Worm (Caenorhabditis elegans): Measurements from ENCODE around the gene prcc-1.
A peak's percentile ranks its signal among the peaks of the same experiment; 100 is the strongest.

Gene prcc-1

ce11 chrIV:13109751-13110150, 16.2 kb upstream of the prcc-1 start, which contains the start of gene best-1:
Gene best-1, minus strand, starts transcription at chrIV:13109779.
- TF ChIP-seq flt-1 (GFP tag; IDR thresholded peaks at IDR 0.05) (no peak), ref-1 (GFP tag; conservative IDR thresholded peaks at IDR 0.05) (no peak), klf-2 (GFP tag; conservative IDR thresholded peaks at IDR 0.05) (no peak), cog-1 (tag; optimal IDR thresholded peaks at IDR 0.05) (no peak), med-1 (GFP tag; optimal IDR thresholded peaks at IDR 0.05; ENCODE audit: insufficient read depth) (no peak), ztf-29 (GFP tag; IDR thresholded peaks at IDR 0.05) (no peak), tab-1 (GFP tag; IDR thresholded peaks at IDR 0.05) (no peak), T22C8.4 (GFP tag; IDR thresholded peaks at IDR 0.05) (no peak), ztf-23 (GFP tag; IDR thresholded peaks at IDR 0.05) (no peak)

ce11 chrIV:13108430-13108829, 14.8 kb upstream of the prcc-1 start:
- TF ChIP-seq tab-1 (GFP tag; IDR thresholded peaks at IDR 0.05): no peak
- no peak for TF ChIP-seq ref-1 (GFP tag; conservative IDR thresholded peaks at IDR 0.05)
- TF ChIP-seq med-1 (GFP tag; optimal IDR thresholded peaks at IDR 0.05; ENCODE audit: insufficient read depth): no peak
- no peak for TF ChIP-seq ztf-29 (GFP tag; IDR thresholded peaks at IDR 0.05)
- TF ChIP-seq ztf-23 (GFP tag; IDR thresholded peaks at IDR 0.05): no peak
- no peak for TF ChIP-seq T22C8.4 (GFP tag; IDR thresholded peaks at IDR 0.05)
- TF ChIP-seq cog-1 (tag; optimal IDR thresholded peaks at IDR 0.05): no peak
- TF ChIP-seq flt-1 (GFP tag; IDR thresholded peaks at IDR 0.05): no peak

ce11 chrIV:13107359-13107758, 13.8 kb upstream of the prcc-1 start, which contains the start of gene B0564.2:
Gene B0564.2, plus strand, starts transcription at chrIV:13107659.
- TF ChIP-seq T22C8.4 (GFP tag; IDR thresholded peaks at IDR 0.05) (no peak), flt-1 (GFP tag; IDR thresholded peaks at IDR 0.05) (no peak), tab-1 (GFP tag; IDR thresholded peaks at IDR 0.05) (no peak), ztf-29 (GFP tag; IDR thresholded peaks at IDR 0.05) (no peak), ref-1 (GFP tag; conservative IDR thresholded peaks at IDR 0.05) (no peak), med-1 (GFP tag; optimal IDR thresholded peaks at IDR 0.05; ENCODE audit: insufficient read depth) (no peak), ztf-23 (GFP tag; IDR thresholded peaks at IDR 0.05) (no peak), klf-2 (GFP tag; conservative IDR thresholded peaks at IDR 0.05) (no peak), cog-1 (tag; optimal IDR thresholded peaks at IDR 0.05) (no peak)

ce11 chrIV:13104900-13105299, 11.3 kb upstream of the prcc-1 start, which contains the start of gene rde-11:
Gene rde-11, plus strand, starts transcription at chrIV:13105200.
- TF ChIP-seq ztf-23 (GFP tag; IDR thresholded peaks at IDR 0.05) (no peak), klf-2 (GFP tag; conservative IDR thresholded peaks at IDR 0.05) (no peak), ztf-29 (GFP tag; IDR thresholded peaks at IDR 0.05) (no peak), flt-1 (GFP tag; IDR thresholded peaks at IDR 0.05) (no peak), cog-1 (tag; optimal IDR thresholded peaks at IDR 0.05) (no peak), T22C8.4 (GFP tag; IDR thresholded peaks at IDR 0.05) (no peak), ref-1 (GFP tag; conservative IDR thresholded peaks at IDR 0.05) (no peak), tab-1 (GFP tag; IDR thresholded peaks at IDR 0.05) (no peak), med-1 (GFP tag; optimal IDR thresholded peaks at IDR 0.05; ENCODE audit: insufficient read depth) (no peak)

ce11 chrIV:13100415-13100814, 6.8 kb upstream of the prcc-1 start, which contains the start of gene fask-1:
Gene fask-1, plus strand, starts transcription at chrIV:13100715.
- no peak for TF ChIP-seq ztf-23 (GFP tag; IDR thresholded peaks at IDR 0.05)

ce11 chrIV:13098652-13099051, 5.1 kb upstream of the prcc-1 start, which contains the start of the genes dli-1, tin-9.2 and exos-4.1:
Gene dli-1, minus strand, starts transcription at chrIV:13098792.
Gene tin-9.2, plus strand, starts transcription at chrIV:13098995.
Gene exos-4.1, plus strand, starts transcription at chrIV:13098999.
- TF ChIP-seq flt-1 (GFP tag; IDR thresholded peaks at IDR 0.05) (no peak), ztf-29 (GFP tag; IDR thresholded peaks at IDR 0.05) (no peak), klf-2 (GFP tag; conservative IDR thresholded peaks at IDR 0.05) (no peak), ztf-23 (GFP tag; IDR thresholded peaks at IDR 0.05) (no peak), tab-1 (GFP tag; IDR thresholded peaks at IDR 0.05) (no peak), cog-1 (tag; optimal IDR thresholded peaks at IDR 0.05) (peak; percentile 42), ref-1 (GFP tag; conservative IDR thresholded peaks at IDR 0.05) (no peak), T22C8.4 (GFP tag; IDR thresholded peaks at IDR 0.05) (no peak)

- no peak for TF ChIP-seq tab-1 (GFP tag; IDR thresholded peaks at IDR 0.05)
- no peak for TF ChIP-seq T22C8.4 (GFP tag; IDR thresholded peaks at IDR 0.05)
- no peak for TF ChIP-seq klf-2 (GFP tag; conservative IDR thresholded peaks at IDR 0.05)
- no peak for TF ChIP-seq ref-1 (GFP tag; conservative IDR thresholded peaks at IDR 0.05)
- TF ChIP-seq cog-1 (tag; optimal IDR thresholded peaks at IDR 0.05): no peak
- TF ChIP-seq ztf-29 (GFP tag; IDR thresholded peaks at IDR 0.05): no peak
- TF ChIP-seq med-1 (GFP tag; optimal IDR thresholded peaks at IDR 0.05; ENCODE audit: insufficient read depth): no peak
- no peak for TF ChIP-seq flt-1 (GFP tag; IDR thresholded peaks at IDR 0.05)
- no peak for TF ChIP-seq ztf-23 (GFP tag; IDR thresholded peaks at IDR 0.05)
Observed at ce11 chrIV:13096778-13097177, 3.2 kb upstream of the prcc-1 start.

ce11 chrIV:13095462-13095861, 1.9 kb upstream of the prcc-1 start, which contains the start of gene rfc-3:
Gene rfc-3, plus strand, starts transcription at chrIV:13095762.
- no peak for TF ChIP-seq ztf-23 (GFP tag; IDR thresholded peaks at IDR 0.05)
- TF ChIP-seq ref-1 (GFP tag; conservative IDR thresholded peaks at IDR 0.05): no peak
- TF ChIP-seq ztf-29 (GFP tag; IDR thresholded peaks at IDR 0.05): no peak
- no peak for TF ChIP-seq cog-1 (tag; optimal IDR thresholded peaks at IDR 0.05)

ce11 chrIV:13090967-13091366, 2.6 kb downstream of the prcc-1 start, which contains the start of gene col-132:
Gene col-132, minus strand, starts transcription at chrIV:13091067.
- no peak for TF ChIP-seq med-1 (GFP tag; optimal IDR thresholded peaks at IDR 0.05; ENCODE audit: insufficient read depth)
- no peak for TF ChIP-seq T22C8.4 (GFP tag; IDR thresholded peaks at IDR 0.05)
- TF ChIP-seq ref-1 (GFP tag; conservative IDR thresholded peaks at IDR 0.05): no peak
- no peak for TF ChIP-seq tab-1 (GFP tag; IDR thresholded peaks at IDR 0.05)
- no peak for TF ChIP-seq ztf-29 (GFP tag; IDR thresholded peaks at IDR 0.05)
- TF ChIP-seq ztf-23 (GFP tag; IDR thresholded peaks at IDR 0.05): no peak
- TF ChIP-seq klf-2 (GFP tag; conservative IDR thresholded peaks at IDR 0.05): no peak
- TF ChIP-seq cog-1 (tag; optimal IDR thresholded peaks at IDR 0.05): no peak
- no peak for TF ChIP-seq flt-1 (GFP tag; IDR thresholded peaks at IDR 0.05)

- TF ChIP-seq T22C8.4 (GFP tag; IDR thresholded peaks at IDR 0.05) (no peak), ref-1 (GFP tag; conservative IDR thresholded peaks at IDR 0.05) (no peak), ztf-23 (GFP tag; IDR thresholded peaks at IDR 0.05) (no peak), flt-1 (GFP tag; IDR thresholded peaks at IDR 0.05) (no peak), med-1 (GFP tag; optimal IDR thresholded peaks at IDR 0.05; ENCODE audit: insufficient read depth) (no peak), klf-2 (GFP tag; conservative IDR thresholded peaks at IDR 0.05) (no peak), tab-1 (GFP tag; IDR thresholded peaks at IDR 0.05) (0 out of 2 replicates have a peak, but pooled peaks have one; percentile 47), ztf-29 (GFP tag; IDR thresholded peaks at IDR 0.05) (no peak), cog-1 (tag; optimal IDR thresholded peaks at IDR 0.05) (no peak)
Observed at ce11 chrIV:13089671-13090242, 3.8 kb downstream of the prcc-1 start.
